Fruit fly (Drosophila melanogaster): ENCODE results near the gene CG15719.

CG15719 gene

dm6 chrX:13004779-13005178 is at the start of gene CG15719:
Gene CG15719, minus strand, starts transcription at chrX:13004879.
- TF ChIP-seq psq (optimal IDR thresholded peaks at IDR 0.05), result no peak
- TF ChIP-seq pan (optimal IDR thresholded peaks at IDR 0.05), result no peak
- no peak for TF ChIP-seq CG8478 (optimal IDR thresholded peaks at IDR 0.05)
- no peak for TF ChIP-seq Dll (optimal IDR thresholded peaks at IDR 0.05)
- TF ChIP-seq EcR (GFP tag; optimal IDR thresholded peaks at IDR 0.05), result no peak
- TF ChIP-seq usp (GFP tag; optimal IDR thresholded peaks at IDR 0.05), result no peak

dm6 chrX:13023777-13024176 is 19.1 kb upstream of the CG15719 start:
- no peak for TF ChIP-seq EcR (GFP tag; optimal IDR thresholded peaks at IDR 0.05)
- no peak for TF ChIP-seq usp (GFP tag; optimal IDR thresholded peaks at IDR 0.05)
- TF ChIP-seq pan (optimal IDR thresholded peaks at IDR 0.05), result no peak
- no peak for TF ChIP-seq Dll (optimal IDR thresholded peaks at IDR 0.05)
- no peak for TF ChIP-seq CG8478 (optimal IDR thresholded peaks at IDR 0.05)
- TF ChIP-seq psq (optimal IDR thresholded peaks at IDR 0.05), result no peak

- no peak for TF ChIP-seq psq (optimal IDR thresholded peaks at IDR 0.05)
- TF ChIP-seq Dll (optimal IDR thresholded peaks at IDR 0.05), result no peak
- no peak for TF ChIP-seq usp (GFP tag; optimal IDR thresholded peaks at IDR 0.05)
- no peak for TF ChIP-seq EcR (GFP tag; optimal IDR thresholded peaks at IDR 0.05)
- no peak for TF ChIP-seq CG8478 (optimal IDR thresholded peaks at IDR 0.05)
Measured at dm6 chrX:13021898-13022297, 17.2 kb upstream of the CG15719 start, which contains the start of gene CG2209. Gene CG2209, plus strand, starts transcription at chrX:13022198.

- no peak for TF ChIP-seq EcR (GFP tag; optimal IDR thresholded peaks at IDR 0.05)
- TF ChIP-seq Dll (optimal IDR thresholded peaks at IDR 0.05), result no peak
- TF ChIP-seq pan (optimal IDR thresholded peaks at IDR 0.05), result no peak
- no peak for TF ChIP-seq psq (optimal IDR thresholded peaks at IDR 0.05)
- no peak for TF ChIP-seq usp (GFP tag; optimal IDR thresholded peaks at IDR 0.05)
- TF ChIP-seq CG8478 (optimal IDR thresholded peaks at IDR 0.05), result no peak
Measured at dm6 chrX:13012289-13012688, 7.6 kb upstream of the CG15719 start.

dm6 chrX:12988025-12988801 is 16.5 kb downstream of the CG15719 start, which contains the start of gene rsh:
Gene rsh, plus strand, starts transcription at chrX:12988615.
- no peak for TF ChIP-seq usp (GFP tag; optimal IDR thresholded peaks at IDR 0.05)
- TF ChIP-seq psq (optimal IDR thresholded peaks at IDR 0.05), result no peak
- no peak for TF ChIP-seq pan (optimal IDR thresholded peaks at IDR 0.05)
- no peak for TF ChIP-seq EcR (GFP tag; optimal IDR thresholded peaks at IDR 0.05)
- no peak for TF ChIP-seq Dll (optimal IDR thresholded peaks at IDR 0.05)
- no peak for TF ChIP-seq CG8478 (optimal IDR thresholded peaks at IDR 0.05)

dm6 chrX:12986948-12987450 is 17.7 kb downstream of the CG15719 start:
- no peak for TF ChIP-seq EcR (GFP tag; optimal IDR thresholded peaks at IDR 0.05)
- no peak for TF ChIP-seq CG8478 (optimal IDR thresholded peaks at IDR 0.05)
- TF ChIP-seq Dll (optimal IDR thresholded peaks at IDR 0.05), result no peak
- TF ChIP-seq usp (GFP tag; optimal IDR thresholded peaks at IDR 0.05), result no peak
- no peak for TF ChIP-seq psq (optimal IDR thresholded peaks at IDR 0.05)
- TF ChIP-seq pan (optimal IDR thresholded peaks at IDR 0.05), result no peak

dm6 chrX:12984224-12984623 is 20.5 kb downstream of the CG15719 start, which contains the start of gene CG32643:
Gene CG32643, plus strand, starts transcription at chrX:12984524.
- TF ChIP-seq usp (GFP tag; optimal IDR thresholded peaks at IDR 0.05) (no peak), Dll (optimal IDR thresholded peaks at IDR 0.05) (no peak), pan (optimal IDR thresholded peaks at IDR 0.05) (no peak), psq (optimal IDR thresholded peaks at IDR 0.05) (no peak), EcR (GFP tag; optimal IDR thresholded peaks at IDR 0.05) (no peak), CG8478 (optimal IDR thresholded peaks at IDR 0.05) (no peak)

- no peak for TF ChIP-seq psq (optimal IDR thresholded peaks at IDR 0.05)
- TF ChIP-seq usp (GFP tag; optimal IDR thresholded peaks at IDR 0.05), result no peak
- TF ChIP-seq CG8478 (optimal IDR thresholded peaks at IDR 0.05), result no peak
- no peak for TF ChIP-seq Dll (optimal IDR thresholded peaks at IDR 0.05)
- no peak for TF ChIP-seq pan (optimal IDR thresholded peaks at IDR 0.05)
- TF ChIP-seq EcR (GFP tag; optimal IDR thresholded peaks at IDR 0.05), result no peak
Measured at dm6 chrX:12976131-12976530, 28.5 kb downstream of the CG15719 start, which contains the start of gene CG12716. Gene CG12716, minus strand, starts transcription at chrX:12976231.

- no peak for TF ChIP-seq usp (GFP tag; optimal IDR thresholded peaks at IDR 0.05)
- no peak for TF ChIP-seq pan (optimal IDR thresholded peaks at IDR 0.05)
- no peak for TF ChIP-seq Dll (optimal IDR thresholded peaks at IDR 0.05)
- TF ChIP-seq CG8478 (optimal IDR thresholded peaks at IDR 0.05), result no peak
- TF ChIP-seq EcR (GFP tag; optimal IDR thresholded peaks at IDR 0.05), result no peak
- TF ChIP-seq psq (optimal IDR thresholded peaks at IDR 0.05), result no peak
Measured at dm6 chrX:12970411-12970810, 34.3 kb downstream of the CG15719 start, which contains the start of gene CG15721. Gene CG15721, plus strand, starts transcription at chrX:12970711.

dm6 chrX:12967296-12967938 is 37.3 kb downstream of the CG15719 start, which contains the start of gene Mur11Da:
Gene Mur11Da, plus strand, starts transcription at chrX:12967888.
- TF ChIP-seq CG8478 (optimal IDR thresholded peaks at IDR 0.05) (no peak), usp (GFP tag; optimal IDR thresholded peaks at IDR 0.05) (no peak), psq (optimal IDR thresholded peaks at IDR 0.05) (no peak), pan (optimal IDR thresholded peaks at IDR 0.05) (no peak), EcR (GFP tag; optimal IDR thresholded peaks at IDR 0.05) (no peak), Dll (optimal IDR thresholded peaks at IDR 0.05) (no peak)

- no peak for TF ChIP-seq psq (optimal IDR thresholded peaks at IDR 0.05)
- TF ChIP-seq pan (optimal IDR thresholded peaks at IDR 0.05), result no peak
- TF ChIP-seq EcR (GFP tag; optimal IDR thresholded peaks at IDR 0.05), result no peak
- no peak for TF ChIP-seq CG8478 (optimal IDR thresholded peaks at IDR 0.05)
- no peak for TF ChIP-seq Dll (optimal IDR thresholded peaks at IDR 0.05)
- TF ChIP-seq usp (GFP tag; optimal IDR thresholded peaks at IDR 0.05), result no peak
Measured at dm6 chrX:12958920-12959319, 45.8 kb downstream of the CG15719 start, which contains the start of gene CG32642. Gene CG32642, plus strand, starts transcription at chrX:12959220.
